Worm (Caenorhabditis elegans) whole organism, L3 larva: Measurements from ENCODE around the gene grsp-4.

ENCODE experiments used
- R02D3.7 ChIP-seq: fragments of 150-350 bp; optimal IDR thresholded peaks from 2 replicates; lab custom pipeline; 2014; ENCODE audit warnings: missing biosample characterization, missing genetic modification characterization
- ZK546.5 ChIP-seq: sonication (generic microtip); optimal IDR thresholded peaks from 2 replicates; lab custom pipeline; 2017; ENCODE audit warnings: missing biosample characterization, missing genetic modification characterization
- ama-1 ChIP-seq: fragments of 150-350 bp; optimal IDR thresholded peaks from 2 replicates; lab custom pipeline; 2018
- ceh-16 ChIP-seq: sonication (generic microtip); optimal IDR thresholded peaks from 2 replicates; lab custom pipeline; 2017; ENCODE audit warnings: missing biosample characterization, missing genetic modification characterization
- ceh-82 ChIP-seq: fragments of 150-350 bp; optimal IDR thresholded peaks from 2 replicates; lab custom pipeline; 2014; ENCODE audit warnings: missing biosample characterization, missing genetic modification characterization
- ceh-9 ChIP-seq: sonication (generic microtip); optimal IDR thresholded peaks from 2 replicates; lab custom pipeline; 2018; ENCODE audit warnings: missing biosample characterization, missing genetic modification characterization
- daf-12 ChIP-seq: fragments of 150-350 bp; optimal IDR thresholded peaks from 2 replicates; lab custom pipeline; 2014; ENCODE audit warnings: missing biosample characterization, missing genetic modification reagents, missing genetic modification characterization
- egl-5 ChIP-seq: fragments of 150-350 bp; optimal IDR thresholded peaks from 2 replicates; lab custom pipeline; 2017; ENCODE audit warnings: missing biosample characterization, missing genetic modification reagents, missing genetic modification characterization, inconsistent platforms
- elt-1 ChIP-seq: fragments of 150-350 bp; optimal IDR thresholded peaks from 2 replicates; lab custom pipeline; 2014; ENCODE audit warnings: missing biosample characterization, missing genetic modification characterization
- elt-2 ChIP-seq: sonication (generic microtip); optimal IDR thresholded peaks from 2 replicates; lab custom pipeline; 2016; ENCODE audit warnings: missing genetic modification reagents, mild to moderate bottlenecking, missing genetic modification characterization, missing compliant biosample characterization
- elt-3 ChIP-seq, 3 experiments: fragments of 150-350 bp in 1 of 3; sonication (generic microtip) in 2 of 3; optimal IDR thresholded peaks; 2 replicates in 2 of 3; 4 replicates in 1 of 3; lab custom pipeline; 2014 to 2017; ENCODE audit warnings: missing biosample characterization in 3 of 3, missing genetic modification characterization in 3 of 3
- eor-1 ChIP-seq, 2 experiments: fragments of 150-350 bp; optimal IDR thresholded peaks; 2 replicates each; lab custom pipeline; 2014 to 2018; ENCODE audit warnings: missing biosample characterization in 2 of 2, missing genetic modification characterization in 2 of 2
- fkh-10 ChIP-seq: sonication (generic microtip); optimal IDR thresholded peaks from 2 replicates; lab custom pipeline; 2017; ENCODE audit warnings: missing biosample characterization, missing genetic modification reagents, missing genetic modification characterization
- fkh-2 ChIP-seq: fragments of 150-350 bp; optimal IDR thresholded peaks from 2 replicates; lab custom pipeline; 2014; ENCODE audit warnings: missing biosample characterization, missing genetic modification reagents, missing genetic modification characterization
- fos-1 ChIP-seq: fragments of 150-350 bp; optimal IDR thresholded peaks from 2 replicates; lab custom pipeline; 2014; ENCODE audit warnings: missing biosample characterization, missing genetic modification characterization
- hmg-11 ChIP-seq: sonication (generic microtip); optimal IDR thresholded peaks from 2 replicates; lab custom pipeline; 2016; ENCODE audit warnings: missing genetic modification characterization, missing compliant biosample characterization
- lin-15B ChIP-seq: fragments of 150-350 bp; optimal IDR thresholded peaks from 2 replicates; lab custom pipeline; 2014; ENCODE audit warnings: missing biosample characterization, missing genetic modification characterization
- lin-39 ChIP-seq: fragments of 150-350 bp; optimal IDR thresholded peaks from 2 replicates; lab custom pipeline; 2018; ENCODE audit warnings: missing biosample characterization, missing genetic modification reagents, missing genetic modification characterization
- lsy-12 ChIP-seq: sonication (generic microtip); optimal IDR thresholded peaks from 2 replicates; lab custom pipeline; 2016; ENCODE audit warnings: mild to moderate bottlenecking, missing genetic modification characterization, missing compliant biosample characterization
- mdl-1 ChIP-seq: fragments of 150-350 bp; optimal IDR thresholded peaks from 2 replicates; lab custom pipeline; 2014; ENCODE audit warnings: missing biosample characterization, missing genetic modification characterization
- mml-1 ChIP-seq: fragments of 150-350 bp; sonication (generic microtip); optimal IDR thresholded peaks from 3 replicates; lab custom pipeline; 2014; ENCODE audit warnings: missing biosample characterization, missing genetic modification characterization
- nhr-12 ChIP-seq: fragments of 150-350 bp; optimal IDR thresholded peaks from 2 replicates; lab custom pipeline; 2014; ENCODE audit warnings: missing biosample characterization, missing genetic modification characterization
- nhr-23 ChIP-seq: fragments of 150-350 bp; optimal IDR thresholded peaks from 2 replicates; lab custom pipeline; 2014; ENCODE audit warnings: missing biosample characterization, missing genetic modification reagents, missing genetic modification characterization
- nhr-25 ChIP-seq: sonication (generic microtip); optimal IDR thresholded peaks from 2 replicates; lab custom pipeline; 2017; ENCODE audit warnings: missing biosample characterization, missing genetic modification characterization
- nhr-28 ChIP-seq: fragments of 150-350 bp; optimal IDR thresholded peaks from 2 replicates; lab custom pipeline; 2014; ENCODE audit warnings: missing biosample characterization, missing genetic modification characterization
- nhr-43 ChIP-seq: sonication (generic microtip); optimal IDR thresholded peaks from 2 replicates; lab custom pipeline; 2016; ENCODE audit warnings: mild to moderate bottlenecking, missing genetic modification characterization, missing compliant biosample characterization; ENCODE audit not compliant: poor library complexity, severe bottlenecking
- nhr-77 ChIP-seq: fragments of 150-350 bp; optimal IDR thresholded peaks from 2 replicates; lab custom pipeline; 2014; ENCODE audit warnings: missing biosample characterization, missing genetic modification characterization
- pqm-1 ChIP-seq: fragments of 150-350 bp; optimal IDR thresholded peaks from 2 replicates; lab custom pipeline; 2017; ENCODE audit warnings: missing biosample characterization, missing genetic modification characterization, inconsistent platforms
- skn-1 ChIP-seq: fragments of 150-350 bp; optimal IDR thresholded peaks from 2 replicates; lab custom pipeline; 2014; ENCODE audit warnings: missing biosample characterization, missing genetic modification characterization
- snpc-4 ChIP-seq: fragments of 150-350 bp; optimal IDR thresholded peaks from 2 replicates; lab custom pipeline; 2014; ENCODE audit warnings: missing biosample characterization, missing genetic modification characterization
- tbx-2 ChIP-seq: sonication (generic microtip); optimal IDR thresholded peaks from 2 replicates; lab custom pipeline; 2016; ENCODE audit warnings: mild to moderate bottlenecking, missing genetic modification characterization, missing compliant biosample characterization
- unc-39 ChIP-seq: sonication (generic microtip); optimal IDR thresholded peaks from 4 replicates; lab custom pipeline; 2017; ENCODE audit warnings: missing biosample characterization, missing genetic modification characterization
- unc-62 ChIP-seq: fragments of 150-350 bp; sonication (generic microtip); optimal IDR thresholded peaks from 4 replicates; lab custom pipeline; 2014; ENCODE audit warnings: missing biosample characterization, missing genetic modification reagents, missing genetic modification characterization
- ztf-11 ChIP-seq: fragments of 150-350 bp; optimal IDR thresholded peaks from 2 replicates; lab custom pipeline; 2014; ENCODE audit warnings: missing biosample characterization, missing genetic modification characterization
- ztf-4 ChIP-seq: fragments of 150-350 bp; optimal IDR thresholded peaks from 2 replicates; lab custom pipeline; 2014; ENCODE audit warnings: missing biosample characterization, missing genetic modification characterization

Gene grsp-4

DNA sequence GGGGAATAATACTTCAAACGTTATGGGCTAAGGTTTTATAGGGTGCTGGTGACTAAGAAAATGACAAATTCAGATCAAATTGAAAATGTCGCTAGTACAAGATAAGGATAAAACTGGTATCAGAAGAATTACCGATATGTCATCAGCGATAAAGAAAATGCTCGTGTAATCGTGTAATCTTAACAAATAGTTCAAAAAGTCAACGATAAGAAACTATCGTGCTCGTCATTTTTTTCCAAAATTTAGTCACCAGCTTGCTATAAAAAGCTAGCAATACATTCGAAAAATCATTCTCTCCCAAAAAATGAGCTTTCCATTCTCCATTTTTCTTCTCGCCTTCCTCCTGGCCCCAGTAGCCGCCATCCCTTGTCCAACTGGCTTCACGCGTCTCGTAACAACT is 13.0 kb downstream of the grsp-4 start, which contains the start of gene clec-45:
Gene clec-45 (plus strand): TSS at position 301 of the 400 bp plus-strand sequence.
- TF ChIP-seq ama-1, result no peak
- no peak for TF ChIP-seq tbx-2 (tag; lab: Kevin White, UChicago)
- TF ChIP-seq egl-5, result no peak
- TF ChIP-seq ZK546.5 (tag; lab: Kevin White, UChicago), result no peak
- no peak for TF ChIP-seq nhr-23 (tag; lab: Kevin White, UChicago)
- TF ChIP-seq snpc-4 (tag; lab: Kevin White, UChicago), result no peak
- no peak for TF ChIP-seq nhr-12 (tag; lab: Kevin White, UChicago)
- TF ChIP-seq elt-1 (tag; lab: Kevin White, UChicago), result no peak
- TF ChIP-seq nhr-28 (tag; lab: Kevin White, UChicago), result no peak

DNA sequence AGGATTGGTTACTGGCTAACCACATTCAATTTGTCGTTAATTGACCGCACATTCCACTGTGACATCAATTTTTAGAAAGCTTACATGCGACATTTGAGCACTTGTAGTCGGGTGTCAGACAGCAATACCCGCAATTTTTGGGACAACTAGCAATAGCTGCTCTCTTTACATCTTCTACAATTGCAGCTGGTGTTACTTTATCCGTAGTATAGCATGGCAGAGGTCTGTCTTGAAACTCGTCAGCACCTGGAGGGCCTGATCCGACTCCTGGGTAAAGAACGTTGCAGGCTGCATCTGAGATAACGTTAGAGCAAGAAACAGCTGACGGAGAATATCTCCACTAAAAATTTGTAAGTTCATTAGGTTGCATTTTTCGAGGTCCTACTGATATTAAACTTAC is 14.6 kb downstream of the grsp-4 start:
- TF ChIP-seq lin-39 (tag; lab: Kevin White, UChicago) (no peak), lsy-12 (tag; lab: Kevin White, UChicago) (no peak), elt-1 (tag; lab: Kevin White, UChicago) (no peak), elt-3 (tag; optimal IDR thresholded peaks at IDR 0.05; lab: Kevin White, UChicago) (no peak), daf-12 (tag; lab: Kevin White, UChicago) (no peak), unc-39 (no peak), snpc-4 (tag; lab: Kevin White, UChicago) (no peak), ceh-82 (tag; lab: Kevin White, UChicago) (no peak), ztf-4 (tag; lab: Kevin White, UChicago) (no peak), lin-15B (no peak), pqm-1 (tag; lab: Kevin White, UChicago) (no peak), fos-1 (no peak), nhr-28 (tag; lab: Kevin White, UChicago) (no peak), fkh-10 (no peak), mdl-1 (tag; lab: Kevin White, UChicago) (no peak), nhr-43 (tag; lab: Kevin White, UChicago) (no peak), ZK546.5 (tag; lab: Kevin White, UChicago) (no peak)

DNA sequence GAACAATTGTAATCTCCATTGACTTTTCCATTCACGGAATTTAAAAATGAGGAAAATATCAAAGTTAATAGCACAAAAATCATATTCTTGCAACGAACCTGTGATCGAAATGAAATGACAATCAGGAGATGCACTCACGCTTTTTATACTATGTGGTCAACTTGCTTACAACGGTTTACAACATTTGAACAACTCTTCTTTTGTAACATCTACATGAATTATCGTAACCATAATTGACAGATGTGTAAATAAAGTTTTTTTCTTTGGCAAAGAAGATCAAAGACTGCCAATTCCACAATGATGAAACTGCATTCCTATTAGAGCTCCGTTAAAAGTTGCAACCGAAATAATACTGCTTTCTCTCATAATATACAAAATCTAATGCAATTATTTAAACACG is 15.0 kb downstream of the grsp-4 start, which contains the start of gene F07C4.10:
Gene F07C4.10 (minus strand): TSS at position 101 of the 400 bp plus-strand sequence.
- no peak for TF ChIP-seq R02D3.7 (tag; lab: Kevin White, UChicago)
- TF ChIP-seq fos-1, result no peak
- no peak for TF ChIP-seq hmg-11 (tag; lab: Kevin White, UChicago)
- TF ChIP-seq pqm-1 (tag; lab: Kevin White, UChicago), result no peak
- no peak for TF ChIP-seq fkh-2
- no peak for TF ChIP-seq nhr-25 (tag; lab: Kevin White, UChicago)
- TF ChIP-seq daf-12 (tag; lab: Kevin White, UChicago), result no peak
- TF ChIP-seq ZK546.5 (tag; lab: Kevin White, UChicago), result no peak
- TF ChIP-seq elt-3 (tag; optimal IDR thresholded peaks at IDR 0.05; lab: Kevin White, UChicago), result no peak
- TF ChIP-seq ztf-4 (tag; lab: Kevin White, UChicago), result no peak
- TF ChIP-seq unc-62 (GFP tag; lab: Kevin White, UChicago), result no peak
- no peak for TF ChIP-seq ama-1
- TF ChIP-seq mdl-1 (tag; lab: Kevin White, UChicago), result no peak
- TF ChIP-seq ceh-9, result no peak
- TF ChIP-seq, all 47 proteins: peak for 0

DNA sequence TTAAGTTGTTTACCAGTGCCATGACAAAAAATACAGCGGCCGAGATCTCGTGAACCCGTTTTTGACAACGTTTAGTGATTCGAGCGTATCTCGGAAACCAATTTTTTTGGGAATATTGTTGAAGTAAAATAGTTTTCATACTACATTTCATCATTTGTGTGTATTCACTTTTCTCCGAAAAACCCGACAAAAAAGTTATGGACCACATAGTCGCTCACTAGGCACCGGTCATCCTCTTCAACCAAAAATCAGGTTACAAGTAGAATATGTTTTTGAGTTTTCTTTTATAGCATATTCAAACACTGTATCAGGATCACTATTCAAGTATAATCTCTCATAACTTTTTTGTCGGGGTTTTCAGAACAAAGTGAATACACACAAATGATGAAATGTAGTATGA is 17.0 kb downstream of the grsp-4 start:
- TF ChIP-seq elt-2 (tag; lab: Kevin White, UChicago) (no peak), nhr-23 (tag; lab: Kevin White, UChicago) (no peak), mml-1 (tag; lab: Kevin White, UChicago) (no peak), unc-39 (no peak), ceh-82 (tag; lab: Kevin White, UChicago) (no peak), nhr-77 (tag; lab: Kevin White, UChicago) (no peak), R02D3.7 (tag; lab: Kevin White, UChicago) (no peak), skn-1 (tag; lab: Kevin White, UChicago) (no peak), egl-5 (no peak), elt-1 (tag; lab: Kevin White, UChicago) (no peak), ztf-4 (tag; lab: Kevin White, UChicago) (no peak), hmg-11 (tag; lab: Kevin White, UChicago) (no peak), ztf-11 (tag; lab: Kevin White, UChicago) (no peak), nhr-43 (tag; lab: Kevin White, UChicago) (no peak)

DNA sequence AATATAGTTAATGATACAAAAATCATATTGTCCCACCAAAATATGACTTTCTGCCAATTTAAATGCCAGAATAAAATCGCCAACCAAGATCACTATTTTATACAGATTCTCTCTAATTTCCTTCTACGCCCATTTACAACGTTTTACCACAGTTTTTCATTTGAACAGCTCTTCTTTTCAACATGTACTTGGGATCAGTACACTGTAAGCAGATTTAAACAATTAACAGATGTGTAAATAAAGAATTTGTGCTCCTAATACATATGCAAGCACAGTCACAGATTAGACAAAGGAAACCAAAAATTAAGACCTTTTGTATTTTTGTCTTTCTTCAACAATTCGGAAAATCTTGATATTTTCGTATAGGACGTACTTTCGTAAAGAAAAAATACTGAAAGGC is 18.7 kb downstream of the grsp-4 start, which contains the start of gene F07C4.11:
Gene F07C4.11 (minus strand): TSS at position 101 of the 400 bp plus-strand sequence.
- TF ChIP-seq skn-1 (tag; lab: Kevin White, UChicago) (no peak), lin-39 (tag; lab: Kevin White, UChicago) (no peak), elt-1 (tag; lab: Kevin White, UChicago) (no peak), ceh-16 (no peak), eor-1 (tag; optimal IDR thresholded peaks at IDR 0.05; lab: Kevin White, UChicago) (no peak), daf-12 (tag; lab: Kevin White, UChicago) (no peak)
